Worm (Caenorhabditis elegans): ENCODE data around the gene T12D8.5.

T12D8.5 gene

DNA sequence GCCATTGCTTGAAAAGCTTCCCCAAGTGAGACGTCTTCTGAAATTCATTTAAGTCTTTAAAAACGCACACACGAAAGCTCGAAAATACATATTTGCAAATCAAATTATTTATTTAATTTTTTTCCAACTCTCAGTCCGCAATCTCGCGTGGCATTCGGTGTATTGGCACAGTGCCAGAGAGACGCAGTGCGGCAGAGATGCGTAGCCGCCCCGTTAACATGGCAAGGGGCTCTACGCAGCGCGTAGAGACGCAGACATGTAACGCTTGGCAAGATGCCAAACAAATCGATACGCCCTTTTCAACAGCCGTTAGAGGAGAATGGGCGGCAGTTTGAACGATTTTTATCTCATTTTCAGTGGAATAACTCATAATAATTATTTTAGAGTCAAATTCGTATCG is 16.9 kb upstream of the T12D8.5 start, which contains the start of the genes drr-2 and set-16 (continued):
- TF ChIP-seq attf-3 (GFP tag; conservative IDR thresholded peaks at IDR 0.05), result peak; percentile 78
- peak; percentile 78 for TF ChIP-seq dpl-1 (GFP tag; optimal IDR thresholded peaks at IDR 0.05)
- peak; percentile 95 for TF ChIP-seq sea-2 (GFP tag; IDR thresholded peaks at IDR 0.05)
- peak; percentile 94 for TF ChIP-seq madf-10 (tag; optimal IDR thresholded peaks at IDR 0.05)
- TF ChIP-seq F55B11.4 (tag; optimal IDR thresholded peaks at IDR 0.05; ENCODE audit: borderline replicate concordance, insufficient read depth), result no peak
- TF ChIP-seq let-526 (GFP tag; IDR thresholded peaks at IDR 0.05), result peak; percentile 97
- TF ChIP-seq B0261.1 (tag; optimal IDR thresholded peaks at IDR 0.05), result peak; percentile 30
- peak; percentile 99 for TF ChIP-seq Y95B8A.8 (GFP tag; IDR thresholded peaks at IDR 0.05)
- TF ChIP-seq efl-1 (GFP tag; optimal IDR thresholded peaks at IDR 0.05), result peak; percentile 86
- TF ChIP-seq hsf-1 (GFP tag; IDR thresholded peaks at IDR 0.05), result peak; percentile 95
- TF ChIP-seq let-607 (tag; optimal IDR thresholded peaks at IDR 0.05), result peak; percentile 92 to 96
- TF ChIP-seq rec-8 (tag; optimal IDR thresholded peaks at IDR 0.05), result peak; percentile 41 to 75
- TF ChIP-seq F22D6.2 (tag; optimal IDR thresholded peaks at IDR 0.05), result peak; percentile 95
- peak; percentile 95 for TF ChIP-seq F23B12.7 (tag; optimal IDR thresholded peaks at IDR 0.05; ENCODE audit: insufficient read depth)
- peak; percentile 80; the same call in 1 of the 2 replicates for TF ChIP-seq bed-2 (GFP tag; IDR thresholded peaks at IDR 0.05)
- TF ChIP-seq ztf-18 (tag; optimal IDR thresholded peaks at IDR 0.05), result peak; percentile 85
- peak; percentile 100 for TF ChIP-seq B0336.3 (GFP tag; IDR thresholded peaks at IDR 0.05)
- TF ChIP-seq nhr-27 (tag; optimal IDR thresholded peaks at IDR 0.05), result peak; percentile 68
- no peak for TF ChIP-seq ccch-3 (GFP tag; optimal IDR thresholded peaks at IDR 0.05)
- peak; percentile 87 for TF ChIP-seq attf-6 (GFP tag; IDR thresholded peaks at IDR 0.05)
- peak; percentile 94 for TF ChIP-seq snpc-3.4 (tag; optimal IDR thresholded peaks at IDR 0.05)
- peak; percentile 89 for TF ChIP-seq ztf-6 (GFP tag; IDR thresholded peaks at IDR 0.05)
- peak; percentile 96; the same call in 1 of the 2 replicates for TF ChIP-seq F37B4.10 (GFP tag; IDR thresholded peaks at IDR 0.05)
- TF ChIP-seq Y56A3A.18 (GFP tag; IDR thresholded peaks at IDR 0.05), result peak; percentile 95
- TF ChIP-seq nhr-179 (tag; optimal IDR thresholded peaks at IDR 0.05), result peak; percentile 65
- TF ChIP-seq F57A8.1 (GFP tag; optimal IDR thresholded peaks at IDR 0.05), result peak; percentile 46
- no peak for TF ChIP-seq fkh-3 (tag; optimal IDR thresholded peaks at IDR 0.05)
- TF ChIP-seq ama-1 (optimal IDR thresholded peaks at IDR 0.05), result no peak
- TF ChIP-seq ama-1 (GFP tag; optimal IDR thresholded peaks at IDR 0.05), result peak in 1 of 2 experiments; percentile 35
- TF ChIP-seq zfh-2 (GFP tag; conservative IDR thresholded peaks at IDR 0.05), result peak; percentile 98
- TF ChIP-seq cebp-1 (GFP tag; IDR thresholded peaks at IDR 0.05), result peak; percentile 80
- peak; percentile 97 for TF ChIP-seq cebp-1 (tag; optimal IDR thresholded peaks at IDR 0.05)
- peak; percentile 100 for TF ChIP-seq hmg-1.2 (GFP tag; IDR thresholded peaks at IDR 0.05)
- TF ChIP-seq tbx-9 (tag; optimal IDR thresholded peaks at IDR 0.05; ENCODE audit: borderline replicate concordance), result no peak
- TF ChIP-seq rcor-1 (GFP tag; IDR thresholded peaks at IDR 0.05), result peak; percentile 99
- TF ChIP-seq lsy-27 (tag; optimal IDR thresholded peaks at IDR 0.05; ENCODE audit: borderline replicate concordance, insufficient read depth), result peak; percentile 82
- peak; percentile 71 for TF ChIP-seq mes-4 (tag; optimal IDR thresholded peaks at IDR 0.05)
- TF ChIP-seq lin-54 (GFP tag; optimal IDR thresholded peaks at IDR 0.05), result peak; percentile 99
- TF ChIP-seq nfyb-1 (GFP tag; IDR thresholded peaks at IDR 0.05), result peak; percentile 99
- TF ChIP-seq mel-28 (tag; optimal IDR thresholded peaks at IDR 0.05; ENCODE audit: borderline replicate concordance), result peak; percentile 85
- TF ChIP-seq unc-62 (GFP tag; optimal IDR thresholded peaks at IDR 0.05), result no peak
- peak; percentile 99 for TF ChIP-seq C06A6.2 (GFP tag; conservative IDR thresholded peaks at IDR 0.05)
- peak; percentile 80 for TF ChIP-seq akir-1 (GFP tag; optimal IDR thresholded peaks at IDR 0.05)
- no peak for TF ChIP-seq sptf-2 (GFP tag; optimal IDR thresholded peaks at IDR 0.05)
- peak; percentile 98 for TF ChIP-seq somi-1 (GFP tag; optimal IDR thresholded peaks at IDR 0.05)
- peak; percentile 99 for TF ChIP-seq atf-7 (tag; optimal IDR thresholded peaks at IDR 0.05)
- TF ChIP-seq ztf-25 (GFP tag; IDR thresholded peaks at IDR 0.05), result no peak
- peak; percentile 95; the same call in 1 of the 2 replicates for TF ChIP-seq nhr-120 (GFP tag; IDR thresholded peaks at IDR 0.05)
